Worm (Caenorhabditis elegans) whole organism, L4 larva: ENCODE measurements around the gene Y7A5A.2.

Experiments
- aly-2 ChIP-seq: sonication (generic microtip); optimal IDR thresholded peaks from 2 replicates; lab custom pipeline; 2018; ENCODE audit warnings: missing biosample characterization, missing genetic modification characterization
- ces-1 ChIP-seq: fragments of 150-350 bp; sonication (generic microtip); optimal IDR thresholded peaks from 4 replicates; lab custom pipeline; 2014; ENCODE audit warnings: missing biosample characterization, missing genetic modification reagents, missing genetic modification characterization
- dpl-1 ChIP-seq: fragments of 150-350 bp; optimal IDR thresholded peaks from 2 replicates; lab custom pipeline; 2014; ENCODE audit warnings: missing biosample characterization, missing genetic modification reagents, missing genetic modification characterization
- egl-27 ChIP-seq: sonication (generic microtip); optimal IDR thresholded peaks from 3 replicates; lab custom pipeline; 2017; ENCODE audit warnings: missing biosample characterization, missing genetic modification reagents, missing genetic modification characterization
- mep-1 ChIP-seq: fragments of 150-350 bp; sonication (generic microtip); optimal IDR thresholded peaks from 3 replicates; lab custom pipeline; 2014; ENCODE audit warnings: missing biosample characterization, missing genetic modification characterization
- mxl-3 ChIP-seq: fragments of 200-800 bp; sonication (Bioruptor generic); optimal IDR thresholded peaks from 2 replicates; lab custom pipeline; 2018; ENCODE audit warnings: mild to moderate bottlenecking, missing genetic modification characterization, missing compliant biosample characterization
- nhr-10 ChIP-seq: fragments of 150-350 bp; optimal IDR thresholded peaks from 2 replicates; lab custom pipeline; 2014; ENCODE audit warnings: missing biosample characterization, missing genetic modification characterization
- nhr-41 ChIP-seq: fragments of 200-800 bp; sonication (Bioruptor generic); IDR thresholded peaks from 2 replicates; pipeline ENCODE4 v1.3.6; 2022; ENCODE audit warnings: missing genetic modification reagents, missing genetic modification characterization, missing compliant biosample characterization
- nhr-76 ChIP-seq: fragments of 150-350 bp; optimal IDR thresholded peaks from 2 replicates; lab custom pipeline; 2014; ENCODE audit warnings: missing biosample characterization, missing genetic modification characterization
- pqm-1 ChIP-seq: sonication (generic microtip); optimal IDR thresholded peaks from 2 replicates; lab custom pipeline; 2017; ENCODE audit warnings: missing biosample characterization, missing genetic modification characterization
- rbr-2 ChIP-seq: sonication (generic microtip); optimal IDR thresholded peaks from 2 replicates; lab custom pipeline; 2016; ENCODE audit warnings: missing genotype, missing genetic modification characterization, missing compliant biosample characterization
- snpc-4 ChIP-seq: fragments of 150-350 bp; optimal IDR thresholded peaks from 2 replicates; lab custom pipeline; 2014; ENCODE audit warnings: missing biosample characterization, missing genetic modification characterization
- unc-130 ChIP-seq: sonication (generic microtip); optimal IDR thresholded peaks from 2 replicates; lab custom pipeline; 2016; ENCODE audit warnings: missing genetic modification reagents, missing genetic modification characterization, missing compliant biosample characterization
- ztf-11 ChIP-seq: fragments of 150-350 bp; optimal IDR thresholded peaks from 2 replicates; lab custom pipeline; 2014; ENCODE audit warnings: missing biosample characterization, missing genetic modification characterization

DNA sequence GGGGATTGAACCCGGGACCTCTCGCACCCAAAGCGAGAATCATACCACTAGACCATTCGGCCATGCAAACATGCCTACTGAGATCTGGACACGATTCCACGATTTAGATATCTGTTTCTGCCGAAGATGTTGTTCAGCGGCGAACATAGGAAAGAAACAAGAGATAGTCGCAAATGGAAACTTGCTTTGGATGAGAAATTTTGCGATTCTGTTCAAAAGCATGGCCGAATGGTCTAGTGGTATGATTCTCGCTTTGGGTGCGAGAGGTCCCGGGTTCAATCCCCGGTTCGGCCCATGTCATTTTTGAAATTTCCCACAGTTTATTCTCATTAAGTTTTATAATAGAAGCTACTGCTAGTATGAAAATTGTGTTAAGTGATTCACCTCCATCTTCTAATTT is 24.1 kb upstream of the Y7A5A.2 start:
- TF ChIP-seq nhr-10 (tag; lab: Kevin White, UChicago) (no peak), pqm-1 (no peak), snpc-4 (tag; lab: Kevin White, UChicago) (no peak), nhr-76 (tag; lab: Kevin White, UChicago) (no peak), rbr-2 (tag; lab: Kevin White, UChicago) (peak; percentile 21), nhr-41 (GFP tag; lab: Robert Waterston, UW) (no peak), dpl-1 (GFP tag; lab: Kevin White, UChicago) (no peak), mxl-3 (peak; percentile 15), mep-1 (tag; lab: Kevin White, UChicago) (no peak), unc-130 (GFP tag; lab: Kevin White, UChicago) (no peak), ztf-11 (tag; lab: Kevin White, UChicago) (no peak), egl-27 (tag; lab: Kevin White, UChicago) (no peak), aly-2 (tag; lab: Kevin White, UChicago) (no peak), ces-1 (no peak)
